3 fruit fly cellular contexts compared by ENCODE assay signal in genomic region chrX:769639-770124, dm6.
A peak's percentile ranks its signal among the peaks of the same experiment; 100 is the strongest.
TF ChIP-seq lines count a peak whose summit lies in the region.

Gene fz3, plus strand, starts transcription at chrX:769945.

TF ChIP-seq in whole organism, embryonic, 481 proteins besides CTCF, POLR2A, EP300 and RAD21 (continued from another document and continues in another):
- TF ChIP-seq Gsc (GFP tag; IDR thresholded peaks at IDR 0.05; lab: Robert Waterston, UW) (no peak), CG3065 (GFP tag; optimal IDR thresholded peaks at IDR 0.05; lab: Kevin White, UChicago) (no peak), CG9727 (GFP tag; optimal IDR thresholded peaks at IDR 0.05; lab: Kevin White, UChicago) (no peak), unc-4 (GFP tag; IDR thresholded peaks at IDR 0.05; lab: Robert Waterston, UW; ENCODE audit: partially characterized antibody) (peak; percentile 88), Deaf1 (tag; optimal IDR thresholded peaks at IDR 0.05; lab: Kevin White, UChicago) (peak; percentile 57), Hr3 (GFP tag; optimal IDR thresholded peaks at IDR 0.05; lab: Kevin White, UChicago) (no peak), Chrac-16 (GFP tag; optimal IDR thresholded peaks at IDR 0.05; lab: Kevin White, UChicago) (no peak), HHEX (GFP tag; optimal IDR thresholded peaks at IDR 0.05; lab: Kevin White, UChicago) (no peak), fd64A (GFP tag; optimal IDR thresholded peaks at IDR 0.05; lab: Kevin White, UChicago) (no peak), ac (GFP tag; optimal IDR thresholded peaks at IDR 0.05; lab: Kevin White, UChicago) (peak; percentile 11), Myb (GFP tag; optimal IDR thresholded peaks at IDR 0.05; lab: Kevin White, UChicago) (peak; percentile 33), CG32767 (GFP tag; IDR thresholded peaks at IDR 0.05; lab: Robert Waterston, UW) (no peak), pzg (GFP tag; optimal IDR thresholded peaks at IDR 0.05; lab: Kevin White, UChicago) (peak; percentile 62), pfk (GFP tag; optimal IDR thresholded peaks at IDR 0.05; lab: Kevin White, UChicago) (no peak), pan (optimal IDR thresholded peaks at IDR 0.05; lab: Kevin White, UChicago) (no peak), pan (GFP tag; optimal IDR thresholded peaks at IDR 0.05 in 1 of 2, IDR thresholded peaks at IDR 0.05 in 1 of 2) (peak in 1 of 2 experiments; percentile 22), CG5953 (GFP tag; IDR thresholded peaks at IDR 0.05; lab: Robert Waterston, UW) (no peak), mld (GFP tag; IDR thresholded peaks at IDR 0.05; lab: Robert Waterston, UW; ENCODE audit: partially characterized antibody) (peak; percentile 61; the same call in 2 of the 3 replicates), CG17361 (GFP tag; IDR thresholded peaks at IDR 0.05; lab: Robert Waterston, UW) (no peak), jigr1 (GFP tag; IDR thresholded peaks at IDR 0.05; lab: Robert Waterston, UW) (no peak), E2f1 (GFP tag; IDR thresholded peaks at IDR 0.05; lab: Robert Waterston, UW) (no peak), B-H1 (GFP tag; IDR thresholded peaks at IDR 0.05; lab: Robert Waterston, UW) (no peak; the same call in 2 of the 3 replicates), nerfin-2 (GFP tag; IDR thresholded peaks at IDR 0.05; lab: Robert Waterston, UW; ENCODE audit: partially characterized antibody) (peak; percentile 73), slou (GFP tag; optimal IDR thresholded peaks at IDR 0.05; lab: Kevin White, UChicago) (no peak), Usf (GFP tag; optimal IDR thresholded peaks at IDR 0.05; lab: Kevin White, UChicago) (no peak), sisA (GFP tag; IDR thresholded peaks at IDR 0.05; lab: Robert Waterston, UW) (no peak), Max (GFP tag; optimal IDR thresholded peaks at IDR 0.05; lab: Kevin White, UChicago) (no peak), Eip74EF (GFP tag; optimal IDR thresholded peaks at IDR 0.05; lab: Kevin White, UChicago) (no peak), bbx (GFP tag; IDR thresholded peaks at IDR 0.05; lab: Robert Waterston, UW; ENCODE audit: partially characterized antibody) (peak; percentile 94), HLH3B (GFP tag; IDR thresholded peaks at IDR 0.05; lab: Robert Waterston, UW) (no peak), Mad (GFP tag; optimal IDR thresholded peaks at IDR 0.05; lab: Kevin White, UChicago) (no peak), CG5180 (GFP tag; optimal IDR thresholded peaks at IDR 0.05; lab: Kevin White, UChicago) (no peak), CrebB (tag; optimal IDR thresholded peaks at IDR 0.05; lab: Kevin White, UChicago) (peak; percentile 26), luna (GFP tag; optimal IDR thresholded peaks at IDR 0.05; lab: Kevin White, UChicago) (no peak), hb (GFP tag; IDR thresholded peaks at IDR 0.05; lab: Robert Waterston, UW; ENCODE audit: partially characterized antibody) (peak; percentile 75), CG12155 (GFP tag; optimal IDR thresholded peaks at IDR 0.05; lab: Kevin White, UChicago) (no peak), CG12299 (tag; optimal IDR thresholded peaks at IDR 0.05; lab: Kevin White, UChicago) (no peak), trem (tag; optimal IDR thresholded peaks at IDR 0.05; lab: Kevin White, UChicago) (peak; percentile 44), vnd (GFP tag; IDR thresholded peaks at IDR 0.05; lab: Robert Waterston, UW; ENCODE audit: partially characterized antibody) (peak; percentile 81), HLH54F (GFP tag; optimal IDR thresholded peaks at IDR 0.05; lab: Kevin White, UChicago) (no peak), ERR (GFP tag; optimal IDR thresholded peaks at IDR 0.05; lab: Kevin White, UChicago) (no peak), Fer3 (tag; optimal IDR thresholded peaks at IDR 0.05; lab: Kevin White, UChicago) (peak; percentile 22), eve (GFP tag; optimal IDR thresholded peaks at IDR 0.05; lab: Kevin White, UChicago) (no peak), Med (GFP tag; lab: Kevin White, UChicago) (peak; percentile 92)

TF ChIP-seq in whole organism, prepupa, 60 proteins besides CTCF, POLR2A, EP300 and RAD21 (continued from another document):
- no peak for TF ChIP-seq Sox15 (GFP tag; optimal IDR thresholded peaks at IDR 0.05; lab: Kevin White, UChicago)
- no peak for TF ChIP-seq Gug (GFP tag; IDR thresholded peaks at IDR 0.05; lab: Robert Waterston, UW)
- TF ChIP-seq OdsH (GFP tag; optimal IDR thresholded peaks at IDR 0.05; lab: Kevin White, UChicago): peak; percentile 70
- TF ChIP-seq fd85E (GFP tag; optimal IDR thresholded peaks at IDR 0.05; lab: Kevin White, UChicago): no peak
- TF ChIP-seq CG11902 (GFP tag; optimal IDR thresholded peaks at IDR 0.05; lab: Kevin White, UChicago): peak; percentile 44
- TF ChIP-seq Hr39 (GFP tag; optimal IDR thresholded peaks at IDR 0.05; lab: Kevin White, UChicago): peak; percentile 74
- peak; percentile 28 for TF ChIP-seq CG4318 (GFP tag; optimal IDR thresholded peaks at IDR 0.05; lab: Kevin White, UChicago)
- peak; percentile 32 for TF ChIP-seq Lpt (GFP tag; optimal IDR thresholded peaks at IDR 0.05; lab: Kevin White, UChicago)
- peak; percentile 73 for TF ChIP-seq CG10669 (GFP tag; optimal IDR thresholded peaks at IDR 0.05; lab: Kevin White, UChicago)
- TF ChIP-seq svp (GFP tag; lab: Kevin White, UChicago): peak; percentile 89
- peak; percentile 55 for TF ChIP-seq Hr4 (GFP tag; optimal IDR thresholded peaks at IDR 0.05; lab: Kevin White, UChicago)
- TF ChIP-seq spab (GFP tag; optimal IDR thresholded peaks at IDR 0.05; lab: Kevin White, UChicago): peak; percentile 36
- peak; percentile 58 for TF ChIP-seq CG6276 (GFP tag; optimal IDR thresholded peaks at IDR 0.05; lab: Kevin White, UChicago)
- peak; percentile 62 for TF ChIP-seq dac (GFP tag; optimal IDR thresholded peaks at IDR 0.05; lab: Kevin White, UChicago)
- no peak for TF ChIP-seq fkh (GFP tag; optimal IDR thresholded peaks at IDR 0.05; lab: Kevin White, UChicago)
- peak; percentile 86 for TF ChIP-seq Sox102F (GFP tag; optimal IDR thresholded peaks at IDR 0.05; lab: Kevin White, UChicago)
- peak; percentile 15 for TF ChIP-seq Blimp-1 (GFP tag; optimal IDR thresholded peaks at IDR 0.05; lab: Kevin White, UChicago)
- peak; percentile 76 for TF ChIP-seq vri (GFP tag; optimal IDR thresholded peaks at IDR 0.05; lab: Kevin White, UChicago)
- peak; percentile 66 for TF ChIP-seq CG6792 (GFP tag; optimal IDR thresholded peaks at IDR 0.05; lab: Kevin White, UChicago)
- no peak for TF ChIP-seq Eip93F (GFP tag; optimal IDR thresholded peaks at IDR 0.05; lab: Kevin White, UChicago)
- TF ChIP-seq CG1621 (tag; optimal IDR thresholded peaks at IDR 0.05; lab: Kevin White, UChicago): peak; percentile 72
- peak; percentile 80 for TF ChIP-seq Eip75B (GFP tag; optimal IDR thresholded peaks at IDR 0.05; lab: Kevin White, UChicago)
- peak; percentile 64 for TF ChIP-seq CG32006 (GFP tag; optimal IDR thresholded peaks at IDR 0.05; lab: Kevin White, UChicago)
- peak; percentile 47 for TF ChIP-seq fd59A (GFP tag; optimal IDR thresholded peaks at IDR 0.05; lab: Kevin White, UChicago)
- no peak for TF ChIP-seq CG11294 (GFP tag; IDR thresholded peaks at IDR 0.05; lab: Robert Waterston, UW)
- TF ChIP-seq CG16779 (tag; optimal IDR thresholded peaks at IDR 0.05; lab: Kevin White, UChicago): peak; percentile 24
- TF ChIP-seq net (GFP tag; optimal IDR thresholded peaks at IDR 0.05; lab: Kevin White, UChicago): peak; percentile 76
- TF ChIP-seq CG11762 (GFP tag; optimal IDR thresholded peaks at IDR 0.05; lab: Kevin White, UChicago; ENCODE audit: insufficient read depth): peak; percentile 40
- peak; percentile 76 for TF ChIP-seq pdm3 (GFP tag; optimal IDR thresholded peaks at IDR 0.05; lab: Kevin White, UChicago)
- TF ChIP-seq CG6808 (GFP tag; optimal IDR thresholded peaks at IDR 0.05; lab: Kevin White, UChicago): peak; percentile 72
- TF ChIP-seq CG34406 (GFP tag; optimal IDR thresholded peaks at IDR 0.05; lab: Kevin White, UChicago): peak; percentile 65
- TF ChIP-seq esn (GFP tag; optimal IDR thresholded peaks at IDR 0.05; lab: Kevin White, UChicago): peak; percentile 82
- TF ChIP-seq salr (GFP tag; optimal IDR thresholded peaks at IDR 0.05; lab: Kevin White, UChicago): peak in 1 of 2 experiments; percentile 58
- TF ChIP-seq Ets21C (GFP tag; optimal IDR thresholded peaks at IDR 0.05; lab: Kevin White, UChicago): peak; percentile 65
- peak; percentile 63 for TF ChIP-seq CG8632 (GFP tag; optimal IDR thresholded peaks at IDR 0.05; lab: Kevin White, UChicago)
- peak; percentile 62 for TF ChIP-seq CG7368 (GFP tag; optimal IDR thresholded peaks at IDR 0.05; lab: Kevin White, UChicago)
- peak; percentile 31 for TF ChIP-seq CG8319 (GFP tag; optimal IDR thresholded peaks at IDR 0.05; lab: Kevin White, UChicago)
- peak; percentile 86 for TF ChIP-seq topi (GFP tag; optimal IDR thresholded peaks at IDR 0.05; lab: Kevin White, UChicago)
- peak; percentile 47 to 76 for TF ChIP-seq ss (GFP tag; optimal IDR thresholded peaks at IDR 0.05; lab: Kevin White, UChicago)
- TF ChIP-seq Smox (GFP tag; optimal IDR thresholded peaks at IDR 0.05; lab: Kevin White, UChicago): peak; percentile 73

TF ChIP-seq in whole organism, wandering third instar larva, 38 proteins besides CTCF, POLR2A, EP300 and RAD21 (continued from another document):
- TF ChIP-seq Jra (GFP tag; optimal IDR thresholded peaks at IDR 0.05; lab: Kevin White, UChicago) (peak; percentile 67), foxo (GFP tag; optimal IDR thresholded peaks at IDR 0.05; lab: Kevin White, UChicago) (peak in 1 of 2 experiments; percentile 78), Dif (GFP tag; optimal IDR thresholded peaks at IDR 0.05; lab: Kevin White, UChicago; ENCODE audit: partially characterized antibody) (peak; percentile 42)
